Worm (Caenorhabditis elegans): ENCODE data around the gene T04A6.1.

ce11 chrIII:7593285-7593928 lies 22.9 kb upstream of the T04A6.1 start, which contains the start of gene R13A5.11:
- no peak for TF ChIP-seq pha-4 (GFP tag; IDR thresholded peaks at IDR 0.05)
- no peak for TF ChIP-seq pha-4 (tag; optimal IDR thresholded peaks at IDR 0.05)
- no peak for TF ChIP-seq nhr-25 (tag; optimal IDR thresholded peaks at IDR 0.05; ENCODE audit: borderline replicate concordance, insufficient read depth)
- no peak for TF ChIP-seq ceh-82 (tag; optimal IDR thresholded peaks at IDR 0.05)
- no peak for TF ChIP-seq nhr-77 (tag; optimal IDR thresholded peaks at IDR 0.05)
- no peak for TF ChIP-seq unc-62 (GFP tag; optimal IDR thresholded peaks at IDR 0.05 in 1 of 2)
- TF ChIP-seq unc-62 (tag; optimal IDR thresholded peaks at IDR 0.05) = no peak
- no peak for TF ChIP-seq snpc-4 (tag; optimal IDR thresholded peaks at IDR 0.05)
- TF ChIP-seq skn-1 (tag; optimal IDR thresholded peaks at IDR 0.05) = no peak
- no peak for TF ChIP-seq nhr-6 (tag; optimal IDR thresholded peaks at IDR 0.05)
- no peak for TF ChIP-seq lin-13 (GFP tag; optimal IDR thresholded peaks at IDR 0.05)
- no peak for TF ChIP-seq nhr-11 (tag; optimal IDR thresholded peaks at IDR 0.05)
- TF ChIP-seq mep-1 (tag; optimal IDR thresholded peaks at IDR 0.05) = no peak
- TF ChIP-seq hif-1 (tag; optimal IDR thresholded peaks at IDR 0.05) = no peak
- TF ChIP-seq egl-43 (GFP tag; IDR thresholded peaks at IDR 0.05) = no peak

All from whole organism, L4 larva.